Worm (Caenorhabditis elegans) whole organism, L3 larva: ENCODE results near the gene srx-34.

Experiments used
- R02D3.7 ChIP-seq: fragments of 150-350 bp; optimal IDR thresholded peaks from 2 replicates; lab custom pipeline; 2014; ENCODE audit warnings: missing biosample characterization, missing genetic modification characterization
- aly-2 ChIP-seq: fragments of 150-350 bp; optimal IDR thresholded peaks from 2 replicates; lab custom pipeline; 2014; ENCODE audit warnings: missing biosample characterization, missing genetic modification characterization
- ama-1 ChIP-seq: fragments of 150-350 bp; optimal IDR thresholded peaks from 2 replicates; lab custom pipeline; 2018
- ceh-16 ChIP-seq: sonication (generic microtip); optimal IDR thresholded peaks from 2 replicates; lab custom pipeline; 2017; ENCODE audit warnings: missing biosample characterization, missing genetic modification characterization
- ceh-28 ChIP-seq: fragments of 150-350 bp; optimal IDR thresholded peaks from 2 replicates; lab custom pipeline; 2014; ENCODE audit warnings: missing biosample characterization, missing genetic modification reagents, missing genetic modification characterization
- daf-12 ChIP-seq: fragments of 150-350 bp; optimal IDR thresholded peaks from 2 replicates; lab custom pipeline; 2014; ENCODE audit warnings: missing biosample characterization, missing genetic modification reagents, missing genetic modification characterization
- egl-27 ChIP-seq: sonication (generic microtip); optimal IDR thresholded peaks from 4 replicates; lab custom pipeline; 2017; ENCODE audit warnings: missing biosample characterization, missing genetic modification reagents, missing genetic modification characterization
- egl-5 ChIP-seq: fragments of 150-350 bp; optimal IDR thresholded peaks from 2 replicates; lab custom pipeline; 2017; ENCODE audit warnings: missing biosample characterization, missing genetic modification reagents, missing genetic modification characterization, inconsistent platforms
- elt-1 ChIP-seq: fragments of 150-350 bp; optimal IDR thresholded peaks from 2 replicates; lab custom pipeline; 2014; ENCODE audit warnings: missing biosample characterization, missing genetic modification characterization
- elt-2 ChIP-seq: sonication (generic microtip); optimal IDR thresholded peaks from 2 replicates; lab custom pipeline; 2016; ENCODE audit warnings: missing genetic modification reagents, mild to moderate bottlenecking, missing genetic modification characterization, missing compliant biosample characterization
- fkh-10 ChIP-seq: sonication (generic microtip); optimal IDR thresholded peaks from 2 replicates; lab custom pipeline; 2017; ENCODE audit warnings: missing biosample characterization, missing genetic modification reagents, missing genetic modification characterization
- hmg-11 ChIP-seq: sonication (generic microtip); optimal IDR thresholded peaks from 2 replicates; lab custom pipeline; 2016; ENCODE audit warnings: missing genetic modification characterization, missing compliant biosample characterization
- lin-15B ChIP-seq: fragments of 150-350 bp; optimal IDR thresholded peaks from 2 replicates; lab custom pipeline; 2014; ENCODE audit warnings: missing biosample characterization, missing genetic modification characterization
- lin-39 ChIP-seq: fragments of 150-350 bp; optimal IDR thresholded peaks from 2 replicates; lab custom pipeline; 2018; ENCODE audit warnings: missing biosample characterization, missing genetic modification reagents, missing genetic modification characterization
- mdl-1 ChIP-seq: fragments of 150-350 bp; optimal IDR thresholded peaks from 2 replicates; lab custom pipeline; 2014; ENCODE audit warnings: missing biosample characterization, missing genetic modification characterization
- nfya-1 ChIP-seq: sonication (generic microtip); optimal IDR thresholded peaks from 2 replicates; lab custom pipeline; 2017; ENCODE audit warnings: missing genetic modification characterization, mild to moderate bottlenecking, missing compliant biosample characterization, antibody characterized with exemption, moderate library complexity; ENCODE audit not compliant: insufficient read depth
- nhr-11 ChIP-seq: fragments of 150-350 bp; optimal IDR thresholded peaks from 2 replicates; lab custom pipeline; 2014; ENCODE audit warnings: missing biosample characterization, missing genetic modification characterization
- nhr-12 ChIP-seq: fragments of 150-350 bp; optimal IDR thresholded peaks from 2 replicates; lab custom pipeline; 2014; ENCODE audit warnings: missing biosample characterization, missing genetic modification characterization
- nhr-237 ChIP-seq: fragments of 150-350 bp; optimal IDR thresholded peaks from 2 replicates; lab custom pipeline; 2014; ENCODE audit warnings: missing biosample characterization, missing genetic modification characterization
- nhr-25 ChIP-seq: sonication (generic microtip); optimal IDR thresholded peaks from 2 replicates; lab custom pipeline; 2017; ENCODE audit warnings: missing biosample characterization, missing genetic modification characterization
- nhr-43 ChIP-seq: sonication (generic microtip); optimal IDR thresholded peaks from 2 replicates; lab custom pipeline; 2016; ENCODE audit warnings: mild to moderate bottlenecking, missing genetic modification characterization, missing compliant biosample characterization; ENCODE audit not compliant: poor library complexity, severe bottlenecking
- nhr-76 ChIP-seq: fragments of 150-350 bp; sonication (generic microtip); optimal IDR thresholded peaks from 5 replicates; lab custom pipeline; 2014; ENCODE audit warnings: missing biosample characterization, missing genetic modification characterization
- nhr-77 ChIP-seq: fragments of 150-350 bp; optimal IDR thresholded peaks from 2 replicates; lab custom pipeline; 2014; ENCODE audit warnings: missing biosample characterization, missing genetic modification characterization
- pha-4 ChIP-seq: fragments of 150-350 bp; optimal IDR thresholded peaks from 2 replicates; lab custom pipeline; 2014; ENCODE audit warnings: missing biosample characterization, missing genetic modification reagents, missing genetic modification characterization
- pqm-1 ChIP-seq: fragments of 150-350 bp; optimal IDR thresholded peaks from 2 replicates; lab custom pipeline; 2017; ENCODE audit warnings: missing biosample characterization, missing genetic modification characterization, inconsistent platforms
- sea-2 ChIP-seq: fragments of 150-350 bp; sonication (generic microtip); optimal IDR thresholded peaks from 4 replicates; lab custom pipeline; 2014; ENCODE audit warnings: missing biosample characterization, missing genetic modification reagents, missing genetic modification characterization
- snpc-4 ChIP-seq: fragments of 150-350 bp; optimal IDR thresholded peaks from 2 replicates; lab custom pipeline; 2014; ENCODE audit warnings: missing biosample characterization, missing genetic modification characterization
- unc-62 ChIP-seq: fragments of 150-350 bp; sonication (generic microtip); optimal IDR thresholded peaks from 4 replicates; lab custom pipeline; 2014; ENCODE audit warnings: missing biosample characterization, missing genetic modification reagents, missing genetic modification characterization
- ztf-11 ChIP-seq: fragments of 150-350 bp; optimal IDR thresholded peaks from 2 replicates; lab custom pipeline; 2014; ENCODE audit warnings: missing biosample characterization, missing genetic modification characterization
- ztf-4 ChIP-seq: fragments of 150-350 bp; optimal IDR thresholded peaks from 2 replicates; lab custom pipeline; 2014; ENCODE audit warnings: missing biosample characterization, missing genetic modification characterization

Gene srx-34

ce11 chrV:7076161-7076560 lies 43.9 kb downstream of the srx-34 start:
- TF ChIP-seq pqm-1 (tag; lab: Kevin White, UChicago) (peak; percentile 76), pha-4 (tag; lab: Kevin White, UChicago) (peak; percentile 51), ama-1 (lab: Kevin White, UChicago) (no peak), elt-2 (tag; lab: Kevin White, UChicago) (peak; percentile 88), sea-2 (GFP tag; lab: Kevin White, UChicago) (no peak)

DNA sequence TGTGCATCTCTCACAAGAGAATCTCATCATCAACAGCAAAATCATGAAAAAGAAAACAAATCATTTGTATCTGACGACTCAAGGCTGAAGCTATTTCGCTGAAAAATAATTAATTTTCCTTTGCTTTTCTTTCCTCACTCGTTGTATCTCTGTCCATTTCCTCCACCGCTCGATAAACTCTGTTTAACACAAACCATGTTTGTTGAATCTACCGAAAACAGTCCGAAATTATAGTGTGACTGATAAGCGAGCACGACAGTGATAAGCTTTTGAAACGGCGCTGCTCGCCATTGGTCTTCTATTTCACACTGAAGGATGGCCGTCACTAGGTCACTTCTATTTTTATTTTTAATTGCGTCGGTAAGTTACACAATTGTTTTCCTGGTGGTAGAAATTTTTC lies 44.4 kb downstream of the srx-34 start, which contains the start of gene npa-1:
Gene npa-1 (plus strand): TSS at position 142 of the 400 bp plus-strand sequence.
- TF ChIP-seq nhr-25 (tag; lab: Kevin White, UChicago) (no peak), R02D3.7 (tag; lab: Kevin White, UChicago) (no peak), pqm-1 (tag; lab: Kevin White, UChicago) (peak; percentile 63), egl-5 (tag; lab: Kevin White, UChicago) (no peak), pha-4 (tag; lab: Kevin White, UChicago) (no peak), nhr-43 (no peak), daf-12 (tag; lab: Kevin White, UChicago) (no peak), ztf-11 (no peak), elt-2 (tag; lab: Kevin White, UChicago) (peak; percentile 48), aly-2 (tag; lab: Kevin White, UChicago) (no peak), nhr-12 (no peak), elt-1 (tag; lab: Kevin White, UChicago) (no peak)
- TF ChIP-seq, all 47 proteins: peak for 2

ce11 chrV:7072309-7072708 lies 47.8 kb downstream of the srx-34 start, which contains the start of gene F27B10.1:
TSS of gene F27B10.1 (plus strand) at chrV:7072609.
- TF ChIP-seq lin-15B (tag; lab: Kevin White, UChicago) (no peak), pqm-1 (tag; lab: Kevin White, UChicago) (no peak)

DNA sequence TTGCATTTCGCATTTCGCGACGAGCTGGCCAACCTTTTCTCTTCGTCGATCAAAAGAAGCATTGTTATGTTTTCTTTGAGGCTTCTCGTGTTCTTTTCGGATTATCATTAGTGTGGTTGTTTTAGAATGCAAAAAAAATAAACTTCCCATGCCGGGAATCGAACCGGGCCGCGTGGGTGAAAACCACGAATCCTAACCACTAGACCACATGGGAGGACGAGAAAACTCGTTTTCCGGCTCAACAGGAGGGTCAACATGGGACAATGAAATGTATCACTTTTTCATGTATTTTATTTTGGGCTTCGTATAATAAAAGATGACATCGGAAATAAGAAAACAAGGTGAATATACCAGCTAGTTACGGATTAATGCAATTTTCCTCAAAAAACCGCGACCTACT lies 50.5 kb downstream of the srx-34 start:
- TF ChIP-seq lin-15B (tag; lab: Kevin White, UChicago) (no peak), egl-5 (tag; lab: Kevin White, UChicago) (no peak), nhr-76 (tag; lab: Kevin White, UChicago) (no peak), nhr-12 (no peak), nfya-1 (no peak), pha-4 (tag; lab: Kevin White, UChicago) (no peak), unc-62 (GFP tag; lab: Kevin White, UChicago) (no peak), mdl-1 (tag; lab: Kevin White, UChicago) (no peak), lin-39 (tag; lab: Kevin White, UChicago) (no peak), R02D3.7 (tag; lab: Kevin White, UChicago) (no peak), snpc-4 (tag; lab: Kevin White, UChicago) (no peak), hmg-11 (tag; lab: Kevin White, UChicago) (no peak), ceh-16 (tag; lab: Kevin White, UChicago) (no peak), nhr-237 (tag; lab: Kevin White, UChicago) (no peak), nhr-77 (tag; lab: Kevin White, UChicago) (no peak), fkh-10 (GFP tag; lab: Kevin White, UChicago) (no peak), egl-27 (tag; lab: Kevin White, UChicago) (no peak), ztf-4 (tag; lab: Kevin White, UChicago) (no peak), nhr-11 (tag; lab: Kevin White, UChicago) (no peak), ceh-28 (tag; lab: Kevin White, UChicago) (no peak)
